Fruit fly (Drosophila melanogaster) whole organism, embryonic: ENCODE results near the gene Pisd.
A peak's percentile ranks its signal among the peaks of the same experiment; 100 is the strongest.

Experiments used
- Ada2b ChIP-seq: fragments of 200-800 bp; sonication (Bioruptor generic); IDR thresholded peaks from 2 replicates; pipeline ENCODE4 v1.3.6; 2022; ENCODE audit warnings: missing biosample characterization, missing genetic modification characterization
- Asciz ChIP-seq: fragments of 200-800 bp; sonication (Bioruptor generic); optimal IDR thresholded peaks from 2 replicates; lab custom pipeline; 2017; ENCODE audit warnings: missing biosample characterization, mild to moderate bottlenecking, missing genetic modification characterization, missing genetic modification reagents
- Atf-2 ChIP-seq: fragments of 200-800 bp; sonication (Bioruptor generic); optimal IDR thresholded peaks from 2 replicates; lab custom pipeline; 2016; ENCODE audit warnings: missing biosample characterization, missing genetic modification characterization
- Atf3 ChIP-seq: fragments of 200-800 bp; sonication (Bioruptor generic); optimal IDR thresholded peaks from 3 replicates; lab custom pipeline; 2016; ENCODE audit warnings: missing biosample characterization, missing genetic modification characterization
- Atf6 ChIP-seq: fragments of 200-800 bp; sonication (Bioruptor generic); IDR thresholded peaks from 2 replicates; pipeline ENCODE4 v1.3.6; 2022; ENCODE audit warnings: missing biosample characterization, missing genetic modification characterization
- BtbVII ChIP-seq: fragments of 200-800 bp; sonication (Bioruptor generic); optimal IDR thresholded peaks from 3 replicates; lab custom pipeline; 2017; ENCODE audit warnings: missing biosample characterization, mild to moderate bottlenecking, missing genetic modification characterization
- Bteb2 ChIP-seq: fragments of 200-800 bp; sonication (Bioruptor generic); optimal IDR thresholded peaks from 2 replicates; lab custom pipeline; 2016; ENCODE audit warnings: missing biosample characterization, missing genetic modification characterization
- CG10565 ChIP-seq: fragments of 200-800 bp; sonication (Bioruptor generic); optimal IDR thresholded peaks from 3 replicates; lab custom pipeline; 2016; ENCODE audit warnings: missing biosample characterization, mild to moderate bottlenecking, missing genetic modification characterization
- CG11093 ChIP-seq: fragments of 200-800 bp; sonication (Bioruptor generic); IDR thresholded peaks from 3 replicates; pipeline ENCODE4 v1.3.6; 2022; ENCODE audit warnings: missing biosample characterization, missing genetic modification characterization
- CG1233 ChIP-seq: fragments of 200-800 bp; sonication (Bioruptor generic); optimal IDR thresholded peaks from 4 replicates; lab custom pipeline; 2018; ENCODE audit warnings: missing biosample characterization, mild to moderate bottlenecking, missing genetic modification characterization
- CG12769 ChIP-seq: fragments of 200-800 bp; sonication (Bioruptor generic); optimal IDR thresholded peaks from 2 replicates; lab custom pipeline; 2019; ENCODE audit warnings: missing biosample characterization, mild to moderate bottlenecking, missing genetic modification characterization, moderate library complexity
- CG13123 ChIP-seq: fragments of 200-800 bp; sonication (Bioruptor generic); optimal IDR thresholded peaks from 2 replicates; lab custom pipeline; 2016; ENCODE audit warnings: missing biosample characterization, missing genetic modification characterization
- CG13424 ChIP-seq: fragments of 200-800 bp; sonication (Bioruptor generic); optimal IDR thresholded peaks from 2 replicates; lab custom pipeline; 2019; ENCODE audit warnings: missing biosample characterization, mild to moderate bottlenecking, missing genetic modification characterization, moderate library complexity
- CG13775 ChIP-seq: fragments of 200-800 bp; sonication (Bioruptor generic); optimal IDR thresholded peaks from 3 replicates; lab custom pipeline; 2017; ENCODE audit warnings: missing biosample characterization, mild to moderate bottlenecking, missing genetic modification characterization
- CG13894 ChIP-seq: fragments of 200-800 bp; sonication (Bioruptor generic); optimal IDR thresholded peaks from 3 replicates; lab custom pipeline; 2018; ENCODE audit warnings: missing biosample characterization, mild to moderate bottlenecking, missing genetic modification characterization, moderate library complexity
- CG14441 ChIP-seq: fragments of 200-800 bp; sonication (Bioruptor generic); IDR thresholded peaks from 2 replicates; pipeline ENCODE4 v1.3.6; 2022; ENCODE audit warnings: missing biosample characterization, missing genetic modification characterization
- CG15514 ChIP-seq: fragments of 200-800 bp; sonication (Bioruptor generic); optimal IDR thresholded peaks from 3 replicates; lab custom pipeline; 2017; ENCODE audit warnings: missing biosample characterization, missing genetic modification characterization, mild to moderate bottlenecking, moderate library complexity, missing genetic modification reagents
- CG1603 ChIP-seq: fragments of 200-800 bp; sonication (Bioruptor generic); optimal IDR thresholded peaks from 2 replicates; lab custom pipeline; 2019; ENCODE audit warnings: missing biosample characterization, mild to moderate bottlenecking, missing genetic modification characterization, moderate library complexity
- CG17328 ChIP-seq: fragments of 200-800 bp; sonication (Bioruptor generic); IDR thresholded peaks from 2 replicates; pipeline ENCODE4 v1.3.6; 2022; ENCODE audit warnings: missing biosample characterization, missing genetic modification characterization
- CG3726 ChIP-seq: fragments of 200-800 bp; sonication (Bioruptor generic); IDR thresholded peaks from 3 replicates; pipeline ENCODE4, ENCODE4 v1.3.6; 2022; ENCODE audit warnings: missing biosample characterization, missing genetic modification characterization
- CG4854 ChIP-seq: fragments of 200-800 bp; sonication (Bioruptor generic); optimal IDR thresholded peaks from 2 replicates; lab custom pipeline; 2016; ENCODE audit warnings: missing biosample characterization, missing genetic modification characterization, inconsistent platforms
- CG5245 ChIP-seq: fragments of 200-800 bp; sonication (Bioruptor generic); optimal IDR thresholded peaks from 3 replicates; lab custom pipeline; 2016; ENCODE audit warnings: missing biosample characterization, missing genetic modification characterization
- CG6254 ChIP-seq: fragments of 200-800 bp; sonication (Bioruptor generic); optimal IDR thresholded peaks from 3 replicates; lab custom pipeline; 2017; ENCODE audit warnings: mild to moderate bottlenecking, missing biosample characterization, missing genetic modification reagents, missing genetic modification characterization
- CG7745 ChIP-seq: fragments of 200-800 bp; sonication (Bioruptor generic); optimal IDR thresholded peaks from 2 replicates; lab custom pipeline; 2018; ENCODE audit warnings: missing biosample characterization, mild to moderate bottlenecking, missing genetic modification characterization, moderate library complexity
- CG7928 ChIP-seq: fragments of 200-800 bp; sonication (Bioruptor generic); optimal IDR thresholded peaks from 2 replicates; lab custom pipeline; 2017; ENCODE audit warnings: missing biosample characterization, mild to moderate bottlenecking, missing genetic modification characterization
- CG7963 ChIP-seq: fragments of 200-800 bp; sonication (Bioruptor generic); IDR thresholded peaks from 3 replicates; pipeline ENCODE4 v1.3.6; 2022; ENCODE audit warnings: missing biosample characterization, missing genetic modification characterization; ENCODE audit not compliant: partially characterized antibody
- CG9876 ChIP-seq: fragments of 200-800 bp; sonication (Bioruptor generic); optimal IDR thresholded peaks from 2 replicates; lab custom pipeline; 2016; ENCODE audit warnings: missing biosample characterization, missing genetic modification characterization
- Fer2 ChIP-seq: fragments of 200-800 bp; sonication (Bioruptor generic); optimal IDR thresholded peaks from 2 replicates; lab custom pipeline; 2018; ENCODE audit warnings: missing biosample characterization, mild to moderate bottlenecking, missing genetic modification characterization, moderate library complexity
- H15 ChIP-seq: fragments of 200-800 bp; sonication (Bioruptor generic); IDR thresholded peaks from 3 replicates; pipeline ENCODE4 v1.3.6; 2022; ENCODE audit warnings: missing biosample characterization, missing genetic modification characterization
- HHEX ChIP-seq: fragments of 200-800 bp; sonication (Bioruptor generic); optimal IDR thresholded peaks from 3 replicates; lab custom pipeline; 2017; ENCODE audit warnings: missing biosample characterization, mild to moderate bottlenecking, missing genetic modification characterization, missing genetic modification reagents
- Lpt ChIP-seq: fragments of >200 bp; optimal IDR thresholded peaks from 2 replicates; lab custom pipeline; 2018; ENCODE audit warnings: missing biosample characterization, missing genetic modification characterization
- NfI ChIP-seq: fragments of 200-800 bp; sonication (Bioruptor generic); optimal IDR thresholded peaks from 3 replicates; lab custom pipeline; 2018; ENCODE audit warnings: missing biosample characterization, mild to moderate bottlenecking, missing genetic modification characterization, moderate library complexity
- PHDP ChIP-seq: fragments of 200-800 bp; sonication (Bioruptor generic); optimal IDR thresholded peaks from 3 replicates; lab custom pipeline; 2018; ENCODE audit warnings: missing biosample characterization, mild to moderate bottlenecking, missing genetic modification characterization, moderate library complexity
- Sox100B ChIP-seq: fragments of 200-800 bp; sonication (Bioruptor generic); optimal IDR thresholded peaks from 3 replicates; lab custom pipeline; 2018; ENCODE audit warnings: missing biosample characterization, mild to moderate bottlenecking, missing genetic modification characterization
- btn ChIP-seq: fragments of 200-800 bp; sonication (Bioruptor generic); optimal IDR thresholded peaks from 2 replicates; lab custom pipeline; 2016; ENCODE audit warnings: missing biosample characterization, missing genetic modification characterization
- caup ChIP-seq: fragments of 200-800 bp; sonication (Bioruptor generic); optimal IDR thresholded peaks from 3 replicates; lab custom pipeline; 2017; ENCODE audit warnings: missing biosample characterization, mild to moderate bottlenecking, missing genetic modification characterization, moderate library complexity; ENCODE audit not compliant: severe bottlenecking
- cg ChIP-seq: fragments of 200-800 bp; sonication (Bioruptor generic); optimal IDR thresholded peaks from 3 replicates; lab custom pipeline; 2019; ENCODE audit warnings: missing biosample characterization, mild to moderate bottlenecking, missing genetic modification characterization, moderate library complexity
- chinmo ChIP-seq: fragments of 200-800 bp; sonication (Bioruptor generic); IDR thresholded peaks from 4 replicates; pipeline ENCODE4 v1.3.6; 2022; ENCODE audit warnings: missing biosample characterization, missing genetic modification characterization; ENCODE audit not compliant: partially characterized antibody
- croc ChIP-seq: fragments of 200-800 bp; sonication (Bioruptor generic); conservative IDR thresholded peaks from 3 replicates; pipeline ENCODE4 v1.3.6; 2022; ENCODE audit warnings: missing biosample characterization, missing genetic modification characterization
- eve ChIP-seq, 2 experiments: fragments of >200 bp; optimal IDR thresholded peaks; 2 replicates each; lab custom pipeline; 2017; ENCODE audit warnings: missing biosample characterization in 2 of 2, missing genetic modification characterization in 2 of 2
- fd3F ChIP-seq: fragments of 200-800 bp; sonication (Bioruptor generic); optimal IDR thresholded peaks from 2 replicates; lab custom pipeline; 2018; ENCODE audit warnings: missing biosample characterization, mild to moderate bottlenecking, missing genetic modification characterization, moderate library complexity
- her ChIP-seq: fragments of 200-800 bp; sonication (Bioruptor generic); optimal IDR thresholded peaks from 2 replicates; lab custom pipeline; 2016; ENCODE audit warnings: missing biosample characterization, missing genetic modification characterization
- lab ChIP-seq: fragments of 200-800 bp; sonication (Bioruptor generic); optimal IDR thresholded peaks from 3 replicates; lab custom pipeline; 2017; ENCODE audit warnings: missing biosample characterization, missing genetic modification characterization, mild to moderate bottlenecking, moderate library complexity, missing genetic modification reagents
- lov ChIP-seq, 2 experiments: fragments of 200-800 bp in 1 of 2; fragments of >200 bp in 1 of 2; sonication (Bioruptor generic) in 1 of 2; IDR thresholded peaks in 1 of 2; optimal IDR thresholded peaks in 1 of 2; 2 replicates in 1 of 2; 3 replicates in 1 of 2; pipeline versions ENCODE4 v1.3.6 to Lab custom; 2017 to 2022; ENCODE audit warnings: missing biosample characterization in 1 of 2, missing genetic modification characterization in 1 of 2
- otp ChIP-seq: fragments of 200-800 bp; sonication (Bioruptor generic); IDR thresholded peaks from 3 replicates; pipeline ENCODE4, ENCODE4 v1.3.6; 2022; ENCODE audit warnings: missing biosample characterization, missing genetic modification characterization
- pfk ChIP-seq: fragments of 200-800 bp; sonication (Bioruptor generic); optimal IDR thresholded peaks from 2 replicates; lab custom pipeline; 2018; ENCODE audit warnings: missing biosample characterization, mild to moderate bottlenecking, missing genetic modification characterization, moderate library complexity
- rib ChIP-seq: fragments of 200-800 bp; sonication (Bioruptor generic); IDR thresholded peaks from 2 replicates; pipeline ENCODE4 v1.3.6; 2022; ENCODE audit warnings: missing biosample characterization, missing genetic modification characterization
- salm ChIP-seq: fragments of 200-800 bp; sonication (Bioruptor generic); optimal IDR thresholded peaks from 2 replicates; lab custom pipeline; 2018; ENCODE audit warnings: missing biosample characterization, mild to moderate bottlenecking, missing genetic modification characterization
- sd ChIP-seq: fragments of 200-800 bp; sonication (Bioruptor generic); optimal IDR thresholded peaks from 3 replicates; lab custom pipeline; 2018; ENCODE audit warnings: missing biosample characterization, mild to moderate bottlenecking, missing genetic modification characterization, moderate library complexity
- sqz ChIP-seq: fragments of 200-800 bp; sonication (Bioruptor generic); optimal IDR thresholded peaks from 3 replicates; lab custom pipeline; 2018; ENCODE audit warnings: missing biosample characterization, mild to moderate bottlenecking, missing genetic modification characterization

The Pisd gene

DNA sequence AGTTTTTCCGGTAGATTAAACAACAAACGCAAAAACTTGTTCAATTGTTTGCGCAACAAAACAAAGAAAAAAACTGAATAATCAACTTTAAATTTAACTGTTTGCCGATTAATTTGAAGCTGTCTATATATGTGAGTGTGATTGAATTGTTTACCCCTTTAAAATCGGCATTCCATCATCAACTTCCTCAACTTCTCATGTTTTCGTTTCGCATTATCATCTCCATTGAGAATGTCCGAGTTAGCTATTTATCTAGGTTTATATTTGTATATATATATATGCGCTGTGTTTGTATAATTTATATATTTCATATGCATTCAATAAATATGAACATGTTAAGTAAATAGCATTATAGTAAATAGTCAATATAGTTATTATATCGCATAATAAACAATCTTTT is 51.8 kb downstream of the Pisd start (continued):
- TF ChIP-seq chinmo (GFP tag; lab: Robert Waterston, UW) (no peak), eve (GFP tag; optimal IDR thresholded peaks at IDR 0.05; lab: Kevin White, UChicago) (no peak), Bteb2 (no peak), CG7963 (GFP tag; lab: Robert Waterston, UW) (no peak), CG5245 (no peak), Atf3 (no peak), sqz (GFP tag; lab: Kevin White, UChicago) (peak; percentile 14), CG6254 (GFP tag; lab: Kevin White, UChicago) (no peak), CG4854 (GFP tag; lab: Kevin White, UChicago) (no peak), lov (optimal IDR thresholded peaks at IDR 0.05; lab: Kevin White, UChicago) (no peak), lov (GFP tag; IDR thresholded peaks at IDR 0.05; lab: Robert Waterston, UW) (no peak), Lpt (GFP tag; lab: Kevin White, UChicago) (no peak), PHDP (peak; percentile 48), CG7745 (no peak), croc (GFP tag; lab: Robert Waterston, UW) (no peak), CG1233 (peak; percentile 23), CG14441 (GFP tag; lab: Robert Waterston, UW) (no peak), btn (GFP tag; lab: Kevin White, UChicago) (no peak), CG11093 (GFP tag; lab: Robert Waterston, UW) (no peak), Fer2 (peak; percentile 8), CG7928 (GFP tag; lab: Kevin White, UChicago) (no peak), caup (GFP tag; lab: Kevin White, UChicago) (peak; percentile 42), lab (GFP tag; lab: Kevin White, UChicago) (peak; percentile 46), CG15514 (peak; percentile 11), CG13775 (no peak), Atf-2 (GFP tag; lab: Kevin White, UChicago) (no peak), NfI (no peak), Ada2b (no peak), Sox100B (no peak), pfk (no peak), Asciz (GFP tag; lab: Kevin White, UChicago) (no peak), fd3F (GFP tag; lab: Kevin White, UChicago) (peak; percentile 44), salm (tag; lab: Kevin White, UChicago) (no peak), otp (GFP tag; lab: Robert Waterston, UW) (no peak), cg (GFP tag; lab: Kevin White, UChicago) (no peak), CG17328 (GFP tag; lab: Robert Waterston, UW) (no peak), CG13123 (GFP tag; lab: Kevin White, UChicago) (no peak), BtbVII (GFP tag; lab: Kevin White, UChicago) (peak; percentile 57), CG13424 (tag; lab: Kevin White, UChicago) (no peak), rib (GFP tag; lab: Robert Waterston, UW) (no peak), CG13894 (tag; lab: Kevin White, UChicago) (peak; percentile 49), CG10565 (GFP tag; lab: Kevin White, UChicago) (no peak), her (no peak), CG3726 (GFP tag; lab: Robert Waterston, UW) (no peak), HHEX (GFP tag; lab: Kevin White, UChicago) (peak; percentile 16), CG9876 (no peak), CG12769 (tag; lab: Kevin White, UChicago) (no peak), Atf6 (GFP tag; lab: Robert Waterston, UW) (peak; percentile 46; the same call in 1 of the 2 replicates), sd (tag; lab: Kevin White, UChicago) (peak; percentile 77), CG1603 (tag; lab: Kevin White, UChicago) (no peak), H15 (GFP tag; lab: Robert Waterston, UW) (no peak)
